Worm (Caenorhabditis elegans) whole organism, L4 larva: ENCODE results near the gene fdgt-2.

ENCODE experiments used
- F49E8.2 ChIP-seq: sonication (generic microtip); optimal IDR thresholded peaks from 2 replicates; lab custom pipeline; 2016; ENCODE audit warnings: missing compliant biosample characterization, mild to moderate bottlenecking, missing genetic modification characterization, borderline replicate concordance
- R02D3.7 ChIP-seq: fragments of 150-350 bp; sonication (generic microtip); optimal IDR thresholded peaks from 3 replicates; lab custom pipeline; 2014; ENCODE audit warnings: missing biosample characterization, missing genetic modification characterization
- Y5F2A.4 ChIP-seq: fragments of 200-800 bp; sonication (Bioruptor generic); optimal IDR thresholded peaks from 2 replicates; lab custom pipeline; 2018; ENCODE audit warnings: mild to moderate bottlenecking, missing genetic modification characterization, missing compliant biosample characterization
- Y75B8A.6 ChIP-seq: fragments of 200-800 bp; sonication (Bioruptor generic); IDR thresholded peaks from 2 replicates; pipeline ENCODE4 v1.3.6; 2022; ENCODE audit warnings: missing genetic modification reagents, missing genetic modification characterization, missing compliant biosample characterization
- ZK546.5 ChIP-seq, 2 experiments: sonication (generic microtip); optimal IDR thresholded peaks; 2 replicates each; lab custom pipeline; 2017; ENCODE audit warnings: missing biosample characterization in 2 of 2, missing genetic modification characterization in 2 of 2
- aha-1 ChIP-seq: fragments of 150-350 bp; peaks from one replicate; lab custom pipeline; 2014; ENCODE audit warnings: missing biosample characterization, missing genetic modification characterization
- ama-1 ChIP-seq: fragments of 150-350 bp; optimal IDR thresholded peaks from 2 replicates; lab custom pipeline; 2014; ENCODE audit warnings: inconsistent platforms, mixed read lengths
- ceh-44 ChIP-seq: fragments of 200-800 bp; sonication (Bioruptor generic); IDR thresholded peaks from 2 replicates; pipeline ENCODE4 v1.3.6; 2022; ENCODE audit warnings: missing genetic modification reagents, missing genetic modification characterization, missing compliant biosample characterization
- ceh-62 ChIP-seq: sonication (generic microtip); optimal IDR thresholded peaks from 2 replicates; lab custom pipeline; 2017; ENCODE audit warnings: missing biosample characterization, missing genetic modification characterization
- cey-2 ChIP-seq: sonication (generic microtip); optimal IDR thresholded peaks from 3 replicates; lab custom pipeline; 2017; ENCODE audit warnings: missing genetic modification characterization, mild to moderate bottlenecking, missing compliant biosample characterization, antibody characterized with exemption, borderline replicate concordance; ENCODE audit not compliant: insufficient read depth
- daf-16 ChIP-seq, 3 experiments: sonication (generic microtip); optimal IDR thresholded peaks; 2 replicates each; lab custom pipeline; 2016 to 2017; ENCODE audit warnings: missing genetic modification characterization in 3 of 3, missing genetic modification reagents in 3 of 3, mild to moderate bottlenecking in 2 of 3, missing compliant biosample characterization in 2 of 3, missing biosample characterization in 1 of 3, moderate library complexity in 1 of 3
- daf-8 ChIP-seq: fragments of 200-800 bp; sonication (Bioruptor generic); IDR thresholded peaks from 2 replicates; pipeline ENCODE4 v1.3.6; 2022; ENCODE audit warnings: missing genetic modification characterization, missing compliant biosample characterization
- dmd-6 ChIP-seq: fragments of 200-800 bp; sonication (Bioruptor generic); IDR thresholded peaks from 2 replicates; pipeline ENCODE4 v1.3.6; 2022; ENCODE audit warnings: missing genetic modification reagents, missing genetic modification characterization, missing compliant biosample characterization
- dpl-1 ChIP-seq: fragments of 150-350 bp; optimal IDR thresholded peaks from 2 replicates; lab custom pipeline; 2014; ENCODE audit warnings: missing biosample characterization, missing genetic modification reagents, missing genetic modification characterization
- egl-43 ChIP-seq: fragments of 200-800 bp; sonication (Bioruptor generic); IDR thresholded peaks from 2 replicates; pipeline ENCODE4 v1.3.6; 2022; ENCODE audit warnings: missing genetic modification reagents, missing genetic modification characterization, missing compliant biosample characterization
- gei-8 ChIP-seq: fragments of 200-800 bp; sonication (Bioruptor generic); optimal IDR thresholded peaks from 2 replicates; lab custom pipeline; 2018; ENCODE audit warnings: mild to moderate bottlenecking, missing genetic modification characterization, missing compliant biosample characterization
- hif-1 ChIP-seq, 2 experiments: sonication (generic microtip); optimal IDR thresholded peaks; 2 replicates each; lab custom pipeline; 2016 to 2017; ENCODE audit warnings: missing compliant biosample characterization in 2 of 2, missing genetic modification characterization in 2 of 2, missing genetic modification reagents in 2 of 2, missing genotype in 2 of 2, mild to moderate bottlenecking in 1 of 2
- hlh-30 ChIP-seq: sonication (generic microtip); optimal IDR thresholded peaks from 2 replicates; lab custom pipeline; 2017; ENCODE audit warnings: antibody characterized with exemption, mild to moderate bottlenecking, missing genetic modification characterization, missing compliant biosample characterization; ENCODE audit not compliant: insufficient read depth
- lim-7 ChIP-seq: fragments of 200-800 bp; sonication (Bioruptor generic); IDR thresholded peaks from 2 replicates; pipeline ENCODE4 v1.3.6; 2022; ENCODE audit warnings: missing genetic modification characterization, missing compliant biosample characterization
- lin-38 ChIP-seq: fragments of 200-800 bp; sonication (Bioruptor generic); IDR thresholded peaks from 2 replicates; pipeline ENCODE4 v1.3.6; 2022; ENCODE audit warnings: missing genetic modification reagents, missing genetic modification characterization, missing compliant biosample characterization
- madf-9 ChIP-seq: fragments of 200-800 bp; sonication (Bioruptor generic); conservative IDR thresholded peaks from 2 replicates; pipeline ENCODE4 v1.3.6; 2022; ENCODE audit warnings: missing genetic modification reagents, missing genetic modification characterization, missing compliant biosample characterization
- mes-2 ChIP-seq: sonication (generic microtip); optimal IDR thresholded peaks from 2 replicates; lab custom pipeline; 2016; ENCODE audit warnings: missing genotype, mild to moderate bottlenecking, missing genetic modification characterization, missing compliant biosample characterization; ENCODE audit not compliant: poor library complexity, severe bottlenecking
- mxl-2 ChIP-seq: fragments of 200-800 bp; sonication (Bioruptor generic); conservative IDR thresholded peaks from 2 replicates; pipeline ENCODE4 v1.3.6; 2022; ENCODE audit warnings: missing genetic modification reagents, missing genetic modification characterization, missing compliant biosample characterization
- nhr-102 ChIP-seq: sonication (generic microtip); optimal IDR thresholded peaks from 2 replicates; lab custom pipeline; 2016; ENCODE audit warnings: mild to moderate bottlenecking, missing genetic modification characterization, moderate library complexity, missing compliant biosample characterization
- nhr-11 ChIP-seq: fragments of 150-350 bp; optimal IDR thresholded peaks from 2 replicates; lab custom pipeline; 2014; ENCODE audit warnings: missing biosample characterization, missing genetic modification characterization
- nhr-237 ChIP-seq: sonication (generic microtip); optimal IDR thresholded peaks from 2 replicates; lab custom pipeline; 2017; ENCODE audit warnings: missing biosample characterization, missing genetic modification characterization
- nhr-28 ChIP-seq: fragments of 150-350 bp; optimal IDR thresholded peaks from 2 replicates; lab custom pipeline; 2014; ENCODE audit warnings: missing biosample characterization, missing genetic modification characterization
- nhr-76 ChIP-seq: fragments of 150-350 bp; optimal IDR thresholded peaks from 2 replicates; lab custom pipeline; 2014; ENCODE audit warnings: missing biosample characterization, missing genetic modification characterization
- nhr-77 ChIP-seq: fragments of 150-350 bp; optimal IDR thresholded peaks from 2 replicates; lab custom pipeline; 2014; ENCODE audit warnings: missing biosample characterization, missing genetic modification characterization
- rbr-2 ChIP-seq: sonication (generic microtip); optimal IDR thresholded peaks from 2 replicates; lab custom pipeline; 2016; ENCODE audit warnings: missing genotype, missing genetic modification characterization, missing compliant biosample characterization
- sdz-12 ChIP-seq: fragments of 200-800 bp; sonication (Bioruptor generic); optimal IDR thresholded peaks from 2 replicates; lab custom pipeline; 2018; ENCODE audit warnings: mild to moderate bottlenecking, missing genetic modification characterization, missing compliant biosample characterization
- skn-1 ChIP-seq: fragments of 150-350 bp; optimal IDR thresholded peaks from 2 replicates; lab custom pipeline; 2014; ENCODE audit warnings: missing biosample characterization, missing genetic modification characterization
- unc-39 ChIP-seq: sonication (generic microtip); optimal IDR thresholded peaks from 2 replicates; lab custom pipeline; 2017; ENCODE audit warnings: missing biosample characterization, missing genetic modification characterization
- unc-62 ChIP-seq, 3 experiments: fragments of 150-350 bp in 1 of 3; sonication (generic microtip); optimal IDR thresholded peaks in 2 of 3; peaks in 1 of 3; 1 replicate in 1 of 3; 2 replicates in 2 of 3; lab custom pipeline; 2014 to 2017; ENCODE audit warnings: missing biosample characterization in 3 of 3, missing genetic modification characterization in 3 of 3, missing genetic modification reagents in 3 of 3, missing genotype in 1 of 3
- vab-7 ChIP-seq: fragments of 200-800 bp; sonication (Bioruptor generic); IDR thresholded peaks from 2 replicates; pipeline ENCODE4 v1.3.6; 2022; ENCODE audit warnings: missing genetic modification reagents, missing genetic modification characterization, missing compliant biosample characterization
- zip-2 ChIP-seq: fragments of 150-350 bp; optimal IDR thresholded peaks from 2 replicates; lab custom pipeline; 2014; ENCODE audit warnings: missing biosample characterization, missing genetic modification characterization

fdgt-2 gene

DNA sequence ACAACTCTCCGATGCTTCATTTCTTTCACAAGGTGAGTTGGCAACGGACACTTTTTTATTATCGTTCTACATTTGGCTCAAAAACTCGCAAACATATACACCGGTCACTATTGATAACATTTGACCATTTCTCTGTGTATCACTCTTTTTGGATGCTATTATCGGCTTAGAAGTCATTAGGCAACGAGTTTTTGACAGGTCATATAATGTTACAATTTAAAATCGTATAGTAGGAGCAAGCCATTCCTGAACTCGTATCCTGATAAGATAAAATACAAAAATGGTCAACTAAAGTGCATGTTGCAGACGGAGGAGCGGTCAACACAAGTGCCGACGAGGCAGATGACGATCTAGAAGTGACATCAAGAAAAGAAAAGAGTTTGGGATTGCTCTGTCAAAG lies 4.5 kb upstream of the fdgt-2 start (continued):
- TF ChIP-seq dmd-6 (GFP tag; lab: Robert Waterston, UW) (no peak), Y75B8A.6 (GFP tag; lab: Robert Waterston, UW) (no peak), daf-16 (GFP tag; optimal IDR thresholded peaks at IDR 0.05; lab: Kevin White, UChicago) (no peak), daf-16 (tag; optimal IDR thresholded peaks at IDR 0.05; lab: Kevin White, UChicago) (peak; percentile 94), hif-1 (tag; optimal IDR thresholded peaks at IDR 0.05; lab: Kevin White, UChicago) (no peak), ceh-44 (GFP tag; lab: Robert Waterston, UW) (no peak), lim-7 (GFP tag; lab: Robert Waterston, UW) (no peak), vab-7 (GFP tag; lab: Robert Waterston, UW) (no peak), ama-1 (no peak), mxl-2 (no peak), nhr-102 (peak; percentile 32), nhr-77 (no peak), nhr-28 (tag; lab: Kevin White, UChicago) (peak; percentile 45), sdz-12 (GFP tag; lab: Kevin White, UChicago) (no peak), lin-38 (no peak), R02D3.7 (tag; lab: Kevin White, UChicago) (no peak), nhr-76 (tag; lab: Kevin White, UChicago) (no peak), Y5F2A.4 (GFP tag; lab: Kevin White, UChicago) (no peak), nhr-11 (tag; lab: Kevin White, UChicago) (no peak), aha-1 (tag; lab: Kevin White, UChicago) (no peak), F49E8.2 (tag; lab: Kevin White, UChicago) (no peak), gei-8 (GFP tag; lab: Kevin White, UChicago) (no peak), cey-2 (tag; lab: Kevin White, UChicago) (no peak), skn-1 (no peak), ceh-62 (tag; lab: Kevin White, UChicago) (no peak), ZK546.5 (tag; optimal IDR thresholded peaks at IDR 0.05; lab: Kevin White, UChicago) (no peak), nhr-237 (tag; lab: Kevin White, UChicago) (no peak), hlh-30 (no peak), rbr-2 (tag; lab: Kevin White, UChicago) (no peak), mes-2 (tag; lab: Kevin White, UChicago) (no peak), unc-62 (GFP tag; optimal IDR thresholded peaks at IDR 0.05 in 1 of 2; lab: Kevin White, UChicago) (no peak), unc-62 (tag; optimal IDR thresholded peaks at IDR 0.05; lab: Kevin White, UChicago) (no peak), unc-39 (tag; lab: Kevin White, UChicago) (no peak), egl-43 (no peak), zip-2 (tag; lab: Kevin White, UChicago) (no peak)
- TF ChIP-seq, all 104 proteins: peak for 6

DNA sequence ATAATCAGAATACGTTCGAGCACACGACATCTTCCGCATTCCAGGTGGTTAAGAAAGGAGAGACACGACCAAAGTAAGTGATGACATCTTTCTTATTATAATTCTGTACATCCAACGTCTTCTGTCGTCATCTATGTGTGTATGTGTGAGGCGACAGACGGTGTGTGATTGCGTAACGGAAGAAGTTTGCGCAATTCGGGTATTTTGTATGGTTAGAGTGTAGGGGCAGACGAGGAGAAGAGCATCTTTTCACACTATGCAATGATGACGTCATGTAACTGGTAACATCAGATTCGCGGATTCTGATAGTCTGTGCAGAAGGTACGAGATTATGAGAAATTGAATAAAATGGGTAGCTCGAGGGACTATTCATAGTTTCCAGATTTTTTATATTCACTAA lies 2.4 kb upstream of the fdgt-2 start:
- no peak for TF ChIP-seq daf-8 (GFP tag; lab: Robert Waterston, UW)
- TF ChIP-seq zip-2 (tag; lab: Kevin White, UChicago) = no peak
- no peak for TF ChIP-seq madf-9
- TF ChIP-seq nhr-102 = no peak

DNA sequence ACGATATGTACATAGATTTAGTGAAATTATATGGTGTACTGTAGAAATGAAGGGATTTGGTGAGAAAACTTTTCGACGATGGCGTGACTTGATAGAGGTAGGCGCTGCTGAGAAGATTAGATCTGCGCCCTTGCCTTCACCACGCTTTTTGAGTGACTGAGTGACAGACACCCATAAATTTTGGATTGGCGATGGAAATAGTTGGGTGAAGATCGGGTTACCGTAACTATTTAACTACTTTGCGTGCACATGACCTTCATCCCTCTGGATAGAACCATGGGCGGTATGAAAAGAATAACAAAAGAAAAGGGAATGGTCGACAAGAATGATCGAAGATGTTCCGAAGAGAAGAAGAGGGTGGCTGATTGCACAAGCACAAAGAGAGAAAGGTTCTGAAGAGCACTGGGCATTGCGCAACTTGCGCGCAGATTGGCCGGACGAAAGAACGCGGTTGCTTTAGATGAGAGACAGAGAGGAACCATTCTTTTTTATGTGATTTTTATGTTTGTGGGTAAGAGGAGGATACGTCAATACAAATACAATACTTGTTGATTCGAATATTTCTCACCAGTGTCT lies 1.9 kb upstream of the fdgt-2 start:
- TF ChIP-seq dpl-1 (no peak), unc-62 (GFP tag; optimal IDR thresholded peaks at IDR 0.05 in 1 of 2; lab: Kevin White, UChicago) (peak in 1 of 2 experiments; percentile 5), unc-62 (tag; optimal IDR thresholded peaks at IDR 0.05; lab: Kevin White, UChicago) (no peak)
- TF ChIP-seq, all 104 proteins: peak for 1
